Worm (Caenorhabditis elegans) whole organism, late embryonic: ENCODE results near the gene vha-15.

Source experiments
- ama-1 ChIP-seq: fragments of 150-350 bp; optimal IDR thresholded peaks from 2 replicates; lab custom pipeline; 2014
- ceh-2 ChIP-seq: sonication (generic microtip); optimal IDR thresholded peaks from 2 replicates; lab custom pipeline; 2016; ENCODE audit warnings: missing genotype, missing genetic modification characterization, missing compliant biosample characterization
- ceh-48 ChIP-seq: sonication (generic microtip); optimal IDR thresholded peaks from 2 replicates; lab custom pipeline; 2016; ENCODE audit warnings: missing genetic modification characterization, inconsistent platforms, missing compliant biosample characterization
- che-1 ChIP-seq: sonication (generic microtip); optimal IDR thresholded peaks from 2 replicates; lab custom pipeline; 2016; ENCODE audit warnings: mild to moderate bottlenecking, missing genetic modification characterization, missing compliant biosample characterization
- fkh-6 ChIP-seq: sonication (generic microtip); optimal IDR thresholded peaks from 2 replicates; lab custom pipeline; 2016; ENCODE audit warnings: missing genetic modification characterization, missing compliant biosample characterization
- gmeb-2 ChIP-seq: sonication (generic microtip); optimal IDR thresholded peaks from 2 replicates; lab custom pipeline; 2016; ENCODE audit warnings: missing genetic modification characterization, inconsistent platforms, missing compliant biosample characterization
- madf-2 ChIP-seq: sonication (generic microtip); optimal IDR thresholded peaks from 2 replicates; lab custom pipeline; 2017; ENCODE audit warnings: missing genetic modification characterization, missing compliant biosample characterization
- pat-9 ChIP-seq: fragments of 200-800 bp; sonication (Bioruptor generic); optimal IDR thresholded peaks from 2 replicates; lab custom pipeline; 2018; ENCODE audit warnings: mild to moderate bottlenecking, missing genetic modification characterization, moderate library complexity, missing compliant biosample characterization
- pax-1 ChIP-seq: fragments of 150-350 bp; optimal IDR thresholded peaks from 2 replicates; lab custom pipeline; 2014; ENCODE audit warnings: missing biosample characterization, missing genetic modification characterization
- pha-2 ChIP-seq: sonication (generic microtip); optimal IDR thresholded peaks from 2 replicates; lab custom pipeline; 2017; ENCODE audit warnings: mild to moderate bottlenecking, missing genetic modification characterization, missing compliant biosample characterization
- pha-4 ChIP-seq: fragments of 150-350 bp; optimal IDR thresholded peaks from 2 replicates; lab custom pipeline; 2018; ENCODE audit warnings: missing biosample characterization, missing genetic modification reagents, missing genetic modification characterization
- pqm-1 ChIP-seq: sonication (generic microtip); optimal IDR thresholded peaks from 2 replicates; lab custom pipeline; 2016; ENCODE audit warnings: missing genetic modification characterization, missing compliant biosample characterization
- ref-2 ChIP-seq: sonication (generic microtip); optimal IDR thresholded peaks from 2 replicates; lab custom pipeline; 2016; ENCODE audit warnings: missing genetic modification characterization, missing compliant biosample characterization
- sdc-2 ChIP-seq: sonication (generic microtip); optimal IDR thresholded peaks from 2 replicates; lab custom pipeline; 2016; ENCODE audit warnings: missing genotype, missing genetic modification characterization, missing compliant biosample characterization

DNA sequence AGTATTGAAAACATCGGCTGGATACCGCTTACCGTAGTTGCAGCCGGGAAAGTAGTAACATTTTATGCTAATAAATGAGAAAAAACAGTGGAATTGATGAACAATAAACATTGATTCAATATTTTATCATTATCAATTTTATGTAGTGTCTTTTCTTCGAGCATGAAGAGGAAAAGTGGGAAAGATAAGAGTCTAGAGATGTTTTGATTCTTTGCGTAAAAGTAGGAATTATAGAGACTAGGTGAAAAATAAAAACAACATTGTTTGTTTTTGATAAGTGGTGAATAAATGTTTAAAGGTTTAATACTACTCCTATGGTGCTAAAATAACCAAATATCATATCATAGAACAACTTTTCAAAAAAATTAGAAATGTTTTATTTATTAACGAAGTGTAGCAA lies 24.7 kb downstream of the vha-15 start:
- TF ChIP-seq pha-4 (tag; lab: Kevin White, UChicago) (no peak), gmeb-2 (tag; lab: Kevin White, UChicago) (no peak), ceh-2 (tag; lab: Kevin White, UChicago) (no peak), ref-2 (tag; lab: Kevin White, UChicago) (no peak), ama-1 (no peak), pha-2 (no peak), pat-9 (tag; lab: Kevin White, UChicago) (no peak), pax-1 (tag; lab: Kevin White, UChicago) (no peak), pqm-1 (no peak), che-1 (tag; lab: Kevin White, UChicago) (no peak), sdc-2 (tag; lab: Kevin White, UChicago) (no peak), ceh-48 (tag; lab: Kevin White, UChicago) (no peak), madf-2 (tag; lab: Kevin White, UChicago) (no peak), fkh-6 (tag; lab: Kevin White, UChicago) (no peak)
